Fruit fly (Drosophila melanogaster) whole organism, prepupa: Measurements from ENCODE around the gene CG43184.

ENCODE experiments used
- Blimp-1 ChIP-seq: fragments of 200-800 bp; sonication (Bioruptor generic); optimal IDR thresholded peaks from 3 replicates; lab custom pipeline; 2017; ENCODE audit warnings: missing biosample characterization, missing genetic modification characterization, mild to moderate bottlenecking, moderate library complexity, missing genetic modification reagents
- CG11294 ChIP-seq: fragments of 200-800 bp; sonication (Bioruptor generic); IDR thresholded peaks from 2 replicates; pipeline ENCODE4 v1.3.6; 2022; ENCODE audit warnings: missing biosample characterization, missing genetic modification characterization
- CG11762 ChIP-seq: fragments of 200-800 bp; sonication (Bioruptor generic); optimal IDR thresholded peaks from 3 replicates; lab custom pipeline; 2016; ENCODE audit warnings: missing biosample characterization, missing genetic modification characterization; ENCODE audit not compliant: insufficient read depth
- CG15336 ChIP-seq: fragments of 200-800 bp; sonication (Bioruptor generic); IDR thresholded peaks from 2 replicates; pipeline ENCODE4 v1.3.6; 2022; ENCODE audit warnings: missing biosample characterization, missing genetic modification characterization
- CG3919 ChIP-seq: fragments of 200-800 bp; sonication (Bioruptor generic); optimal IDR thresholded peaks from 3 replicates; lab custom pipeline; 2016; ENCODE audit warnings: missing biosample characterization, missing genetic modification characterization
- CG6854 ChIP-seq: fragments of 200-800 bp; sonication (Bioruptor generic); optimal IDR thresholded peaks from 2 replicates; lab custom pipeline; 2017; ENCODE audit warnings: missing biosample characterization, mild to moderate bottlenecking, missing genetic modification characterization
- CG8319 ChIP-seq: fragments of 200-800 bp; sonication (Bioruptor generic); optimal IDR thresholded peaks from 3 replicates; lab custom pipeline; 2016; ENCODE audit warnings: missing biosample characterization, missing genetic modification characterization
- CG9139 ChIP-seq: fragments of 200-800 bp; sonication (Bioruptor generic); optimal IDR thresholded peaks from 3 replicates; lab custom pipeline; 2017; ENCODE audit warnings: missing biosample characterization, mild to moderate bottlenecking, missing genetic modification characterization
- Eip78C ChIP-seq: fragments of 200-800 bp; sonication (Bioruptor generic); peaks from one replicate; lab custom pipeline; 2016; ENCODE audit warnings: missing biosample characterization, missing genetic modification characterization
- Ets21C ChIP-seq: fragments of 200-800 bp; sonication (Bioruptor generic); optimal IDR thresholded peaks from 3 replicates; lab custom pipeline; 2016; ENCODE audit warnings: missing biosample characterization, missing genetic modification characterization
- Gug ChIP-seq: fragments of 200-800 bp; sonication (Bioruptor generic); IDR thresholded peaks from 2 replicates; pipeline ENCODE4 v1.3.6; 2022; ENCODE audit warnings: missing biosample characterization, missing genetic modification characterization
- Hr39 ChIP-seq: fragments of 200-800 bp; sonication (Bioruptor generic); optimal IDR thresholded peaks from 2 replicates; lab custom pipeline; 2016; ENCODE audit warnings: missing biosample characterization, missing genetic modification characterization
- Hr4 ChIP-seq: fragments of 200-800 bp; sonication (Bioruptor generic); optimal IDR thresholded peaks from 3 replicates; lab custom pipeline; 2016; ENCODE audit warnings: missing biosample characterization, missing genetic modification characterization
- Lpt ChIP-seq: fragments of 200-800 bp; sonication (Bioruptor generic); optimal IDR thresholded peaks from 3 replicates; lab custom pipeline; 2016; ENCODE audit warnings: missing biosample characterization, missing genetic modification characterization
- Smox ChIP-seq: fragments of 200-800 bp; sonication (Bioruptor generic); optimal IDR thresholded peaks from 3 replicates; lab custom pipeline; 2016; ENCODE audit warnings: missing biosample characterization, missing genetic modification characterization
- Sox14 ChIP-seq: fragments of 200-800 bp; sonication (Bioruptor generic); optimal IDR thresholded peaks from 3 replicates; lab custom pipeline; 2016; ENCODE audit warnings: missing biosample characterization, missing genetic modification characterization
- Sox15 ChIP-seq: fragments of 200-800 bp; sonication (Bioruptor generic); optimal IDR thresholded peaks from 3 replicates; lab custom pipeline; 2016; ENCODE audit warnings: missing biosample characterization, missing genetic modification characterization
- acj6 ChIP-seq: fragments of 200-800 bp; sonication (Bioruptor generic); optimal IDR thresholded peaks from 3 replicates; lab custom pipeline; 2016; ENCODE audit warnings: missing biosample characterization, missing genetic modification characterization
- dsx ChIP-seq: fragments of 200-800 bp; optimal IDR thresholded peaks from 3 replicates; lab custom pipeline; 2019; ENCODE audit warnings: missing biosample characterization, mild to moderate bottlenecking, missing genetic modification characterization, moderate library complexity; ENCODE audit not compliant: poor library complexity, severe bottlenecking
- fkh ChIP-seq: fragments of 200-800 bp; sonication (Bioruptor generic); optimal IDR thresholded peaks from 3 replicates; lab custom pipeline; 2017; ENCODE audit warnings: missing biosample characterization, mild to moderate bottlenecking, missing genetic modification characterization, moderate library complexity
- net ChIP-seq: fragments of 200-800 bp; sonication (Bioruptor generic); optimal IDR thresholded peaks from 3 replicates; lab custom pipeline; 2016; ENCODE audit warnings: missing biosample characterization, missing genetic modification characterization
- pdm3 ChIP-seq: fragments of 200-800 bp; sonication (Bioruptor generic); optimal IDR thresholded peaks from 3 replicates; lab custom pipeline; 2016; ENCODE audit warnings: missing biosample characterization, missing genetic modification characterization
- ss ChIP-seq, 2 experiments: fragments of 200-800 bp; sonication (Bioruptor generic); optimal IDR thresholded peaks; 2 replicates in 1 of 2; 3 replicates in 1 of 2; lab custom pipeline; 2017 to 2018; ENCODE audit warnings: mild to moderate bottlenecking in 2 of 2, missing biosample characterization in 2 of 2, missing genetic modification characterization in 2 of 2, moderate library complexity in 1 of 2

Gene CG43184

dm6 chr3L:13881555-13881954, 44.0 kb downstream of the CG43184 start:
- TF ChIP-seq Smox = no peak
- TF ChIP-seq Lpt (GFP tag; lab: Kevin White, UChicago) = peak; percentile 10
- peak; percentile 61 for TF ChIP-seq Eip78C (GFP tag; lab: Kevin White, UChicago)
- peak; percentile 37 for TF ChIP-seq Blimp-1

- TF ChIP-seq pdm3 (GFP tag; lab: Kevin White, UChicago) = no peak
- TF ChIP-seq fkh (GFP tag; lab: Kevin White, UChicago) = peak; percentile 22
- no peak for TF ChIP-seq CG6854 (GFP tag; lab: Kevin White, UChicago)
- peak; percentile 10 for TF ChIP-seq Eip78C (GFP tag; lab: Kevin White, UChicago)
Measured at dm6 chr3L:13882532-13882931, 45.0 kb downstream of the CG43184 start.

dm6 chr3L:13884460-13885056, 47.0 kb downstream of the CG43184 start:
- TF ChIP-seq CG11294 (GFP tag; lab: Robert Waterston, UW) (no peak), CG15336 (no peak), ss (GFP tag; optimal IDR thresholded peaks at IDR 0.05; lab: Kevin White, UChicago) (no peak), CG3919 (GFP tag; lab: Kevin White, UChicago) (no peak), Gug (GFP tag; lab: Robert Waterston, UW) (no peak), CG6854 (GFP tag; lab: Kevin White, UChicago) (no peak), Sox14 (GFP tag; lab: Kevin White, UChicago) (no peak)

dm6 chr3L:13887092-13887491, 49.5 kb downstream of the CG43184 start:
- no peak for TF ChIP-seq CG8319 (GFP tag; lab: Kevin White, UChicago)
- no peak for TF ChIP-seq CG6854 (GFP tag; lab: Kevin White, UChicago)
- TF ChIP-seq CG3919 (GFP tag; lab: Kevin White, UChicago) = no peak
- no peak for TF ChIP-seq Hr4 (GFP tag; lab: Kevin White, UChicago)
- no peak for TF ChIP-seq net (GFP tag; lab: Kevin White, UChicago)
- no peak for TF ChIP-seq CG9139 (GFP tag; lab: Kevin White, UChicago)
- TF ChIP-seq dsx (GFP tag; lab: Kevin White, UChicago) = no peak
- no peak for TF ChIP-seq Sox15
- no peak for TF ChIP-seq CG11762
- TF ChIP-seq Ets21C (GFP tag; lab: Kevin White, UChicago) = no peak
- TF ChIP-seq Smox = no peak
- no peak for TF ChIP-seq acj6 (GFP tag; lab: Kevin White, UChicago)
- TF ChIP-seq Hr39 (GFP tag; lab: Kevin White, UChicago) = no peak
- TF ChIP-seq, all 60 proteins: peak for 0
